Worm (Caenorhabditis elegans) whole organism, L2 larva: ENCODE results near the gene T28C12.1.

Experiments
- ZK546.5 ChIP-seq: sonication (generic microtip); optimal IDR thresholded peaks from 2 replicates; lab custom pipeline; 2017; ENCODE audit warnings: missing biosample characterization, missing genetic modification characterization
- lsy-2 ChIP-seq, 2 experiments: fragments of 150-350 bp in 1 of 2; sonication (generic microtip) in 1 of 2; optimal IDR thresholded peaks; 2 replicates each; lab custom pipeline; 2014 to 2017; ENCODE audit warnings: missing biosample characterization in 2 of 2, missing genetic modification characterization in 2 of 2
- nhr-11 ChIP-seq: fragments of 150-350 bp; optimal IDR thresholded peaks from 2 replicates; lab custom pipeline; 2014; ENCODE audit warnings: missing biosample characterization, missing genetic modification characterization

DNA sequence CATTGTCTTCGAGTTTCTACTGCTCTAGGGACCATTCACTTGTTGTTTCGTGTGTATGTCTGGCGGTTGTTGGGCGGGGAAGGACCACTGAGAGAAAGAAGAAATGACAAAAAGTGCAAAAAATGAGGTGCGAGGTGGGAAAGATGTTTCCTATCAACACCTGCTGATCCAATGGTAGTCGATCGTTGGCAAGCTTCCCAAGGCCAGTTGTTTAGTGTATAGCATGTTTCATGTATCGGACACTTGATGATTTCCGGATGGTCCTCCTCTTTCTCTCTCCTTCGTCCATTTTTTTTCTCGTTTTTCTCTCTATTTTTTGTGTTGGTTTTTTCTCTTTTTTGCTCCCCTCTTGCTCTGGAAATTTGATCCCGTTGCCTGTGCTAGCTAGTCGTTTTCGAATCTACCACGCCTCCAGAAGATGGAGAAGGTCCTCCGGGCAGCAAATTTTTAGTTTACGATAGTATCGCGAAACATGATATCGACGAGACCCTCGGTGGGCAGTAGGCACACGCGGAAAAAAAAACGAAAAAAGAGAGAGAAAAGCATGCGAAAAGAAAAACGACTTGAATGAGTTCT is 14.4 kb downstream of the T28C12.1 start:
- TF ChIP-seq ZK546.5 (tag; lab: Kevin White, UChicago) (no peak), nhr-11 (tag; lab: Kevin White, UChicago) (no peak), lsy-2 (tag; optimal IDR thresholded peaks at IDR 0.05; lab: Kevin White, UChicago) (no peak)
